Worm (Caenorhabditis elegans) whole organism, mixed stage, embryonic: Measurements from ENCODE around the gene W03F9.11.

ENCODE experiments used
- M03D4.4 ChIP-seq: sonication (generic microtip); optimal IDR thresholded peaks from 2 replicates; lab custom pipeline; 2017; ENCODE audit warnings: mild to moderate bottlenecking, missing genetic modification characterization, missing compliant biosample characterization
- bed-3 ChIP-seq: fragments of 200-800 bp; sonication (Bioruptor generic); optimal IDR thresholded peaks from 3 replicates; lab custom pipeline; 2018; ENCODE audit warnings: mild to moderate bottlenecking, missing genetic modification characterization, moderate library complexity, missing compliant biosample characterization
- blmp-1 ChIP-seq: fragments of 150-350 bp; optimal IDR thresholded peaks from 2 replicates; lab custom pipeline; 2014; ENCODE audit warnings: missing biosample characterization, missing genetic modification characterization
- ceh-43 ChIP-seq: fragments of 200-800 bp; sonication (Bioruptor generic); optimal IDR thresholded peaks from 2 replicates; lab custom pipeline; 2018; ENCODE audit warnings: mild to moderate bottlenecking, missing genetic modification characterization, moderate library complexity, missing compliant biosample characterization
- ces-1 ChIP-seq: fragments of 150-350 bp; optimal IDR thresholded peaks from 2 replicates; lab custom pipeline; 2014; ENCODE audit warnings: missing biosample characterization, missing genetic modification reagents, missing genetic modification characterization
- cnd-1 ChIP-seq: fragments of 200-800 bp; sonication (Bioruptor generic); optimal IDR thresholded peaks from 2 replicates; lab custom pipeline; 2018; ENCODE audit warnings: mild to moderate bottlenecking, missing genetic modification characterization, missing compliant biosample characterization
- drap-1 ChIP-seq: fragments of 200-800 bp; sonication (Bioruptor generic); optimal IDR thresholded peaks from 3 replicates; lab custom pipeline; 2018; ENCODE audit warnings: mild to moderate bottlenecking, missing genetic modification characterization, missing compliant biosample characterization
- elt-1 ChIP-seq: sonication (generic microtip); optimal IDR thresholded peaks from 2 replicates; lab custom pipeline; 2017; ENCODE audit warnings: missing genetic modification characterization, mild to moderate bottlenecking, missing compliant biosample characterization, antibody characterized with exemption, moderate library complexity, borderline replicate concordance; ENCODE audit not compliant: insufficient read depth
- elt-3 ChIP-seq: fragments of 150-350 bp; optimal IDR thresholded peaks from 2 replicates; lab custom pipeline; 2014; ENCODE audit warnings: missing biosample characterization, missing genetic modification characterization
- flh-1 ChIP-seq: fragments of 200-800 bp; sonication (Bioruptor generic); optimal IDR thresholded peaks from 2 replicates; lab custom pipeline; 2018; ENCODE audit warnings: mild to moderate bottlenecking, missing genetic modification characterization, moderate library complexity, missing compliant biosample characterization
- ham-2 ChIP-seq: fragments of 200-800 bp; sonication (Bioruptor generic); optimal IDR thresholded peaks from 2 replicates; lab custom pipeline; 2018; ENCODE audit warnings: mild to moderate bottlenecking, missing genetic modification characterization, missing compliant biosample characterization
- hlh-1 ChIP-seq: fragments of 150-350 bp; optimal IDR thresholded peaks from 2 replicates; lab custom pipeline; 2014; ENCODE audit warnings: missing biosample characterization, missing genetic modification reagents, missing genetic modification characterization
- lin-13 ChIP-seq: fragments of 150-350 bp; optimal IDR thresholded peaks from 2 replicates; lab custom pipeline; 2014; ENCODE audit warnings: missing biosample characterization, missing genetic modification characterization
- lin-32 ChIP-seq: fragments of 200-800 bp; sonication (Bioruptor generic); optimal IDR thresholded peaks from 2 replicates; lab custom pipeline; 2018; ENCODE audit warnings: mild to moderate bottlenecking, missing genetic modification characterization, missing compliant biosample characterization
- mab-5 ChIP-seq: fragments of 150-350 bp; optimal IDR thresholded peaks from 2 replicates; lab custom pipeline; 2014; ENCODE audit warnings: missing biosample characterization, missing genetic modification characterization
- mep-1 ChIP-seq: fragments of 150-350 bp; optimal IDR thresholded peaks from 2 replicates; lab custom pipeline; 2017; ENCODE audit warnings: missing biosample characterization, missing genetic modification reagents, missing genetic modification characterization, inconsistent platforms
- mls-2 ChIP-seq: sonication (generic microtip); optimal IDR thresholded peaks from 2 replicates; lab custom pipeline; 2016; ENCODE audit warnings: mild to moderate bottlenecking, missing genetic modification characterization, moderate library complexity, missing compliant biosample characterization
- nhr-12 ChIP-seq: fragments of 150-350 bp; optimal IDR thresholded peaks from 2 replicates; lab custom pipeline; 2014; ENCODE audit warnings: missing biosample characterization, missing genetic modification characterization
- nhr-2 ChIP-seq: fragments of 150-350 bp; optimal IDR thresholded peaks from 2 replicates; lab custom pipeline; 2014; ENCODE audit warnings: missing biosample characterization, missing genetic modification characterization
- nhr-237 ChIP-seq: fragments of 150-350 bp; optimal IDR thresholded peaks from 2 replicates; lab custom pipeline; 2014; ENCODE audit warnings: missing biosample characterization, missing genetic modification characterization
- nhr-28 ChIP-seq: fragments of 150-350 bp; optimal IDR thresholded peaks from 2 replicates; lab custom pipeline; 2014; ENCODE audit warnings: missing biosample characterization, missing genetic modification characterization
- nhr-76 ChIP-seq: sonication (generic microtip); optimal IDR thresholded peaks from 2 replicates; lab custom pipeline; 2017; ENCODE audit warnings: missing biosample characterization, missing genetic modification characterization
- pha-4 ChIP-seq: fragments of 150-350 bp; optimal IDR thresholded peaks from 2 replicates; lab custom pipeline; 2018; ENCODE audit warnings: missing biosample characterization, missing genetic modification reagents, missing genetic modification characterization
- snpc-4 ChIP-seq: fragments of 150-350 bp; optimal IDR thresholded peaks from 2 replicates; lab custom pipeline; 2014; ENCODE audit warnings: missing biosample characterization, missing genetic modification characterization
- sptf-1 ChIP-seq: sonication (generic microtip); optimal IDR thresholded peaks from 2 replicates; lab custom pipeline; 2017; ENCODE audit warnings: mild to moderate bottlenecking, missing genetic modification characterization, moderate library complexity, missing compliant biosample characterization
- tbx-8 ChIP-seq: fragments of 200-800 bp; sonication (Bioruptor generic); optimal IDR thresholded peaks from 2 replicates; lab custom pipeline; 2018; ENCODE audit warnings: mild to moderate bottlenecking, missing genetic modification characterization, moderate library complexity, missing compliant biosample characterization
- unc-120 ChIP-seq: sonication (generic microtip); optimal IDR thresholded peaks from 2 replicates; lab custom pipeline; 2017; ENCODE audit warnings: missing genetic modification characterization, missing compliant biosample characterization; ENCODE audit not compliant: poor library complexity, severe bottlenecking
- unc-39 ChIP-seq: fragments of 150-350 bp; optimal IDR thresholded peaks from 2 replicates; lab custom pipeline; 2014; ENCODE audit warnings: missing biosample characterization, missing genetic modification characterization
- unc-62 ChIP-seq: fragments of 150-350 bp; optimal IDR thresholded peaks from 2 replicates; lab custom pipeline; 2014; ENCODE audit warnings: missing biosample characterization, missing genetic modification reagents, missing genetic modification characterization
- ztf-11 ChIP-seq: fragments of 150-350 bp; optimal IDR thresholded peaks from 2 replicates; lab custom pipeline; 2014; ENCODE audit warnings: missing biosample characterization, missing genetic modification characterization

W03F9.11 gene

ce11 chrV:123915-124314, 17.2 kb downstream of the W03F9.11 start:
- TF ChIP-seq pha-4: no peak
- no peak for TF ChIP-seq lin-32 (GFP tag; lab: Kevin White, UChicago)
- no peak for TF ChIP-seq flh-1
- TF ChIP-seq mep-1 (tag; lab: Kevin White, UChicago): no peak
- TF ChIP-seq snpc-4 (tag; lab: Kevin White, UChicago): no peak

DNA sequence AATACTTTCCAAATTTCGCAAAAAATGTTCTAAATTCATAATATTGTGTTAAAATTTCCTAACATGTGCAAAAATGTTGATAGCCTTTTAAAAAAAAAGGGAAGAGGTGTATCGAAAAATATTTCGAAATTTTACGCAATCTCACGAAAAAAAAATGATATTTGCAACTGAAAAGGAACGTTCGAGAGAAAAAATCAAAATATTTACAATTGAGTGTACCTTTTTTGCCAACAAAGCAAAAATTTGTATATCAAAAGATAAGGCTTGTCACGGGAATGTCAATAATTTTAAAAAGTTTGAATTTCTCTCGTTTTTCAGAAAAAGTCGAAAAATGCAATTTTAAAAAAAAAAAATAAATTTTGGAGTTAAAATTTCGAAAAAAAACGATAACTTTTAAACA, 17.6 kb downstream of the W03F9.11 start:
- TF ChIP-seq ztf-11 (no peak), cnd-1 (tag; lab: Kevin White, UChicago) (no peak)

ce11 chrV:122750-123149, 18.4 kb downstream of the W03F9.11 start, which contains the start of gene cgp-1:
cgp-1 (minus strand) TSS chrV:122789.
- TF ChIP-seq ceh-43 (no peak), elt-1 (tag; lab: Kevin White, UChicago) (no peak), mep-1 (tag; lab: Kevin White, UChicago) (peak; percentile 9), lin-13 (tag; lab: Kevin White, UChicago) (no peak), hlh-1 (tag; lab: Kevin White, UChicago) (peak; percentile 5), nhr-28 (tag; lab: Kevin White, UChicago) (no peak)

- TF ChIP-seq lin-32 (GFP tag; lab: Kevin White, UChicago): no peak
- TF ChIP-seq ztf-11: no peak
- TF ChIP-seq M03D4.4 (tag; lab: Kevin White, UChicago): no peak
- no peak for TF ChIP-seq drap-1
- TF ChIP-seq elt-3 (tag; lab: Kevin White, UChicago): no peak
- TF ChIP-seq unc-39: no peak
- TF ChIP-seq snpc-4 (tag; lab: Kevin White, UChicago): no peak
- no peak for TF ChIP-seq lin-13 (tag; lab: Kevin White, UChicago)
- TF ChIP-seq nhr-76 (tag; lab: Kevin White, UChicago): no peak
- TF ChIP-seq ham-2: no peak
- TF ChIP-seq bed-3: no peak
- no peak for TF ChIP-seq mab-5 (tag; lab: Kevin White, UChicago)
- TF ChIP-seq, all 35 proteins: peak for 0
Observed at ce11 chrV:122249-122648, 18.9 kb downstream of the W03F9.11 start.

DNA sequence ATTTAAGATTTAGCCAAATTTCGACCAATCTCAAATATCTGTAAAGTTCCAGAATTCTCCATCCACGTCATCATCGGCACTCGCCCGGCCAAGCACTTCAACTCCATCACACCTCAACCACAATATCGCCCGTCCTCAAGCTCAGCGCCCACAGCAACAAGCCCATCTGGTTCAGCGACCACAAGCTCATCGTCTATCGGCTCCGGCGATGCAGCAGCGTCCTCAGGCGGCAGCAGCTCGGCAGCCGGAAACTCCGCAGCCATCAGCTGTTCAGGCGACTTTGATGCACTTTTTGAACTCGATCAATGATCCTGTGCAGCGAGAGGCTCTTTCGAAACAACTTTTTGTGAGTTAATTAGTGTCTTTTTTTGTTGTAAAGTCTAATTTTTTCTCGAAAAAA, 23.8 kb downstream of the W03F9.11 start:
- TF ChIP-seq hlh-1 (tag; lab: Kevin White, UChicago): peak; percentile 25
- TF ChIP-seq lin-13 (tag; lab: Kevin White, UChicago): no peak
- TF ChIP-seq blmp-1 (tag; lab: Kevin White, UChicago): no peak

DNA sequence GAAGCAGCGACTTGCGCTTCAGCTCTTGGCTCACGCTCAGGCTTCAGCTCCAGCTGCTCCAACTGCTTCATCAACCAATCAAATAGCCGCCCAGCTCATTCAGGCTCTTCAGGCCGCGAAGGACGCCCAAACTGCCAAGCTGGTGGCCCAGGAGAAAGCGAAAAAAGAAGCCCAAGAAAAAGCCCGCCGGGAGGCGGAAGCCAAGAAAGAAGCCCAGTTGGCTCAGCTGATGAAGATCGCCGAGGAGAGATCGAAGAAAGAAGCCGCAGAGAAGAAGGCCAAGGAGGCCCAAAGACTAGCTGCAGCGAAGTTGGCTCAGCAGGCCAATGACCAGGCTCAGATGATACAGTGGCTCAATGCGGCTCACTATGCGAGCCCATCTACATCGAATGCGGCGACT, 24.9 kb downstream of the W03F9.11 start:
- TF ChIP-seq unc-120 (tag; lab: Kevin White, UChicago) (no peak), blmp-1 (tag; lab: Kevin White, UChicago) (no peak), lin-32 (GFP tag; lab: Kevin White, UChicago) (no peak), ces-1 (no peak), unc-39 (no peak), sptf-1 (no peak), nhr-12 (tag; lab: Kevin White, UChicago) (no peak), nhr-28 (tag; lab: Kevin White, UChicago) (no peak), ceh-43 (no peak), nhr-2 (tag; lab: Kevin White, UChicago) (no peak), unc-62 (GFP tag; lab: Kevin White, UChicago) (no peak), hlh-1 (tag; lab: Kevin White, UChicago) (no peak), mep-1 (tag; lab: Kevin White, UChicago) (no peak), nhr-237 (no peak), mls-2 (tag; lab: Kevin White, UChicago) (no peak), tbx-8 (no peak), elt-1 (tag; lab: Kevin White, UChicago) (no peak), ham-2 (no peak), cnd-1 (tag; lab: Kevin White, UChicago) (no peak), elt-3 (tag; lab: Kevin White, UChicago) (no peak)
